Fruit fly (Drosophila melanogaster): ENCODE measurements around the gene NimA.
A peak's percentile ranks its signal among the peaks of the same experiment; 100 is the strongest.

NimA gene

DNA sequence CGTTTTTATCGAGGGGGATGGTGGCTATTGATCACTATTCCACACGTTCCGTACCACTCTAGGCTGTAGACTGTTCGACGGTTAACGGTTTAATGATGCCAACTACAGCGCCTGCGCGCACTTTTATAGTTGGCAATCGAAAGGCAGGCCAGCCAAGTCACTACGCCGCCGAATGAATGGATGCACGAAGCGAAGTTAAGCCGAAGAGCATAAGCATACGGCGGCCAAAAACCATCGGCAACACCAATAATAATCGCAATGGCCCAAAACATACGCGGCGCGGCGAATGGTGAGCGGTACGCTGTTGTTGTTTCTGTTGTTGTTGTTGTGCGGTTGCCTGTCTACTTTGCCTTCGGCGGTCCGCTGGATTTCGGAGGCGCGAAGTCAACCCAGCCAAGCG lies 33.9 kb upstream of the NimA start, which contains the start of gene Vajk1:
Gene Vajk1, minus strand, starts transcription at position 101 of the 400 bp plus-strand sequence.
- TF ChIP-seq Hr78 (GFP tag; optimal IDR thresholded peaks at IDR 0.05) (no peak), tai (GFP tag; optimal IDR thresholded peaks at IDR 0.05) (no peak), CG9705 (GFP tag; optimal IDR thresholded peaks at IDR 0.05) (no peak), OdsH (GFP tag; optimal IDR thresholded peaks at IDR 0.05) (no peak), GATAd (GFP tag; optimal IDR thresholded peaks at IDR 0.05) (no peak), Hr83 (GFP tag; optimal IDR thresholded peaks at IDR 0.05; ENCODE audit: poor library complexity, severe bottlenecking) (no peak), dl (GFP tag; optimal IDR thresholded peaks at IDR 0.05; ENCODE audit: insufficient read depth in 1 of 2, partially characterized antibody in 2 of 2) (no peak), Dif (GFP tag; optimal IDR thresholded peaks at IDR 0.05; ENCODE audit: partially characterized antibody) (no peak)

DNA sequence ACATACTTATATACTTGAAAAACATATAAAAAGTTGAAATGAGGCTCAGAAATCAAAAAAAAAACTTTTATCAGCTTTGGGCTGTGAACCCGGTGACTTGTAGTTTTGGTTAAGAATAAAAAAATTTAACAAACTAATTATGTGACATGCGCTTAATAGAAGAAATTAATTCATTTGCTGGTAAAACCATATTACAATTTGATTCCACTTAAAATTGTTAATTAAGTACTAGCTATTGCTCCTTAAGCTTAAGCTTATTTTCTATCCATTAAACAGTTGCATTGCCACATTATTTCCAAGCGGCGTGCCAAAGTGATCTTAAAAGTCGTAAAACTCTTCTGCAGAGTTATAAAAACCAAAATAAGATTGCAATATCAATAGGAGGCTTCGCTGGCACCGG lies 33.4 kb upstream of the NimA start:
- TF ChIP-seq Mio (GFP tag; optimal IDR thresholded peaks at IDR 0.05) (no peak), woc (GFP tag; optimal IDR thresholded peaks at IDR 0.05) (peak; percentile 29)

DNA sequence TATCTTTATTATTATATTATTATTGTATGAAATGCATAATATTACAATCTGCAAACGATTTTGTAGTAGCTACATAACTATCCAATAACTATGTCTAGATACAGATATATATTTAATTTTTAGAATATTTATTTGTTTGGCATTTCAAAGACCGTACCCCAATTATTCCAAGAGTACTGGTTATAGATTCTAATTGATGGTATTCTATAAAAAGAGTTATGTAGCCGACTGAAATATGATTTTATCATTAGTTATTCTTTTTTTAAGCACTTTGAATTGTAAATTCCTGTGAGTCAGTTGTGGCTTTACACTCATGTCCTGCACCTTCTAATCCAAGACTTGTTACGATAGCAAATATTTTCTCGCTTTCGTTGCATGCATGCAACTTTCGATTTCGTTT lies 31.6 kb upstream of the NimA start:
- TF ChIP-seq dmrt93B (GFP tag; optimal IDR thresholded peaks at IDR 0.05): no peak
- TF ChIP-seq Myc (optimal IDR thresholded peaks at IDR 0.05): no peak
- no peak for TF ChIP-seq sage (GFP tag; optimal IDR thresholded peaks at IDR 0.05)
- TF ChIP-seq Vsx2 (GFP tag; optimal IDR thresholded peaks at IDR 0.05; ENCODE audit: partially characterized antibody): no peak
- no peak for TF ChIP-seq HLH106 (tag; optimal IDR thresholded peaks at IDR 0.05)
- no peak for TF ChIP-seq lola (GFP tag; optimal IDR thresholded peaks at IDR 0.05)
- TF ChIP-seq Abd-B (GFP tag; optimal IDR thresholded peaks at IDR 0.05): no peak
- no peak for TF ChIP-seq Rel (GFP tag; optimal IDR thresholded peaks at IDR 0.05)
- TF ChIP-seq Rel (tag; optimal IDR thresholded peaks at IDR 0.05): no peak
- no peak for TF ChIP-seq Jra (GFP tag; optimal IDR thresholded peaks at IDR 0.05)
- TF ChIP-seq dl (GFP tag; optimal IDR thresholded peaks at IDR 0.05; ENCODE audit: insufficient read depth in 1 of 2, partially characterized antibody in 2 of 2): no peak
- TF ChIP-seq Sp1 (GFP tag; optimal IDR thresholded peaks at IDR 0.05): no peak

dm6 chr2L:13928461-13928860 lies 28.9 kb upstream of the NimA start:
- no peak for TF ChIP-seq Dif (GFP tag; optimal IDR thresholded peaks at IDR 0.05; ENCODE audit: partially characterized antibody)
- TF ChIP-seq dl (GFP tag; optimal IDR thresholded peaks at IDR 0.05; ENCODE audit: insufficient read depth in 1 of 2, partially characterized antibody in 2 of 2): no peak
- no peak for TF ChIP-seq Mio (GFP tag; optimal IDR thresholded peaks at IDR 0.05)
- no peak for TF ChIP-seq Dfd (GFP tag; optimal IDR thresholded peaks at IDR 0.05)
- no peak for TF ChIP-seq tai (GFP tag; optimal IDR thresholded peaks at IDR 0.05)
- no peak for TF ChIP-seq Hnf4 (GFP tag; optimal IDR thresholded peaks at IDR 0.05)
- no peak for TF ChIP-seq GATAd (GFP tag; optimal IDR thresholded peaks at IDR 0.05)
- TF ChIP-seq Hr78 (GFP tag; optimal IDR thresholded peaks at IDR 0.05): no peak
- no peak for TF ChIP-seq Sp1 (GFP tag; optimal IDR thresholded peaks at IDR 0.05)

dm6 chr2L:13931318-13931717 lies 26.0 kb upstream of the NimA start, which contains the start of gene CG42711:
Gene CG42711 (minus strand): TSS chr2L:13931362.
- no peak for TF ChIP-seq dsf (GFP tag; optimal IDR thresholded peaks at IDR 0.05; ENCODE audit: borderline replicate concordance)

- TF ChIP-seq dsf (GFP tag; optimal IDR thresholded peaks at IDR 0.05; ENCODE audit: borderline replicate concordance) (no peak), woc (GFP tag; optimal IDR thresholded peaks at IDR 0.05) (no peak), dmrt93B (GFP tag; optimal IDR thresholded peaks at IDR 0.05) (no peak), GATAd (GFP tag; optimal IDR thresholded peaks at IDR 0.05) (no peak), psq (GFP tag; optimal IDR thresholded peaks at IDR 0.05) (no peak), jim (GFP tag; optimal IDR thresholded peaks at IDR 0.05) (no peak), sage (GFP tag; optimal IDR thresholded peaks at IDR 0.05) (no peak), Vsx2 (GFP tag; optimal IDR thresholded peaks at IDR 0.05; ENCODE audit: partially characterized antibody) (no peak), tai (GFP tag; optimal IDR thresholded peaks at IDR 0.05) (no peak), Dif (GFP tag; optimal IDR thresholded peaks at IDR 0.05; ENCODE audit: partially characterized antibody) (no peak), Hr78 (GFP tag; optimal IDR thresholded peaks at IDR 0.05) (no peak), Dfd (GFP tag; optimal IDR thresholded peaks at IDR 0.05) (no peak), dl (GFP tag; optimal IDR thresholded peaks at IDR 0.05; ENCODE audit: insufficient read depth in 1 of 2, partially characterized antibody in 2 of 2) (no peak), foxo (GFP tag; optimal IDR thresholded peaks at IDR 0.05) (no peak), lola (GFP tag; optimal IDR thresholded peaks at IDR 0.05) (no peak), brk (GFP tag; optimal IDR thresholded peaks at IDR 0.05) (no peak), rgr (GFP tag; optimal IDR thresholded peaks at IDR 0.05) (no peak), CrebA (GFP tag; optimal IDR thresholded peaks at IDR 0.05; ENCODE audit: borderline replicate concordance) (no peak), Mio (GFP tag; optimal IDR thresholded peaks at IDR 0.05) (no peak)
These were observed 22.7 kb upstream of the NimA start, which contains the start of gene Vajk2 for dm6 chr2L:13934542-13935065. Gene Vajk2 (minus strand): TSS chr2L:13934692.

All from whole organism, wandering third instar larva.